Worm (Caenorhabditis elegans) whole organism, late embryonic: ENCODE data around the gene srd-39.

Experiments used
- C08G9.2 ChIP-seq: sonication (generic microtip); optimal IDR thresholded peaks from 2 replicates; lab custom pipeline; 2016; ENCODE audit warnings: mild to moderate bottlenecking, missing genetic modification characterization, moderate library complexity, missing compliant biosample characterization
- C38D4.7 ChIP-seq: fragments of 200-800 bp; sonication (Bioruptor generic); optimal IDR thresholded peaks from 2 replicates; lab custom pipeline; 2018; ENCODE audit warnings: mild to moderate bottlenecking, missing genetic modification characterization, moderate library complexity, missing compliant biosample characterization
- K09A11.1 ChIP-seq: sonication (generic microtip); optimal IDR thresholded peaks from 2 replicates; lab custom pipeline; 2017; ENCODE audit warnings: antibody characterized with exemption, mild to moderate bottlenecking, missing genetic modification characterization, missing compliant biosample characterization; ENCODE audit not compliant: insufficient read depth
- T23F11.4 ChIP-seq: fragments of 200-800 bp; sonication (Bioruptor generic); optimal IDR thresholded peaks from 2 replicates; lab custom pipeline; 2018; ENCODE audit warnings: mild to moderate bottlenecking, missing genetic modification characterization, missing compliant biosample characterization
- ahr-1 ChIP-seq: sonication (generic microtip); optimal IDR thresholded peaks from 2 replicates; lab custom pipeline; 2016; ENCODE audit warnings: missing genetic modification characterization, missing compliant biosample characterization
- ama-1 ChIP-seq: fragments of 150-350 bp; optimal IDR thresholded peaks from 2 replicates; lab custom pipeline; 2014
- ceh-19 ChIP-seq: fragments of 200-800 bp; sonication (Bioruptor generic); optimal IDR thresholded peaks from 2 replicates; lab custom pipeline; 2018; ENCODE audit warnings: mild to moderate bottlenecking, missing genetic modification characterization, missing compliant biosample characterization
- ceh-2 ChIP-seq: sonication (generic microtip); optimal IDR thresholded peaks from 2 replicates; lab custom pipeline; 2016; ENCODE audit warnings: missing genotype, missing genetic modification characterization, missing compliant biosample characterization
- ceh-30 ChIP-seq: fragments of 150-350 bp; optimal IDR thresholded peaks from 2 replicates; lab custom pipeline; 2014; ENCODE audit warnings: missing biosample characterization, missing genetic modification characterization
- ceh-31 ChIP-seq: sonication (generic microtip); optimal IDR thresholded peaks from 2 replicates; lab custom pipeline; 2016; ENCODE audit warnings: missing genetic modification characterization, missing compliant biosample characterization
- ceh-34 ChIP-seq: sonication (generic microtip); optimal IDR thresholded peaks from 2 replicates; lab custom pipeline; 2016; ENCODE audit warnings: mild to moderate bottlenecking, missing genetic modification characterization, missing compliant biosample characterization
- ceh-48 ChIP-seq: sonication (generic microtip); optimal IDR thresholded peaks from 2 replicates; lab custom pipeline; 2016; ENCODE audit warnings: missing genetic modification characterization, inconsistent platforms, missing compliant biosample characterization
- ceh-6 ChIP-seq: fragments of 200-800 bp; sonication (Bioruptor generic); optimal IDR thresholded peaks from 2 replicates; lab custom pipeline; 2018; ENCODE audit warnings: mild to moderate bottlenecking, missing genetic modification characterization, missing compliant biosample characterization
- che-1 ChIP-seq: sonication (generic microtip); optimal IDR thresholded peaks from 2 replicates; lab custom pipeline; 2016; ENCODE audit warnings: mild to moderate bottlenecking, missing genetic modification characterization, missing compliant biosample characterization
- dmd-4 ChIP-seq: sonication (generic microtip); optimal IDR thresholded peaks from 2 replicates; lab custom pipeline; 2016; ENCODE audit warnings: borderline replicate concordance, missing genetic modification characterization, missing compliant biosample characterization
- elt-2 ChIP-seq: sonication (generic microtip); optimal IDR thresholded peaks from 2 replicates; lab custom pipeline; 2016; ENCODE audit warnings: missing genetic modification reagents, missing genetic modification characterization, missing compliant biosample characterization
- fax-1 ChIP-seq: sonication (generic microtip); optimal IDR thresholded peaks from 2 replicates; lab custom pipeline; 2016; ENCODE audit warnings: missing genotype, missing genetic modification characterization, missing compliant biosample characterization
- fkh-10 ChIP-seq: fragments of 150-350 bp; optimal IDR thresholded peaks from 2 replicates; lab custom pipeline; 2014; ENCODE audit warnings: missing biosample characterization, missing genetic modification reagents, missing genetic modification characterization
- gmeb-2 ChIP-seq: sonication (generic microtip); optimal IDR thresholded peaks from 2 replicates; lab custom pipeline; 2016; ENCODE audit warnings: missing genetic modification characterization, inconsistent platforms, missing compliant biosample characterization
- hlh-13 ChIP-seq: fragments of 200-800 bp; sonication (Bioruptor generic); optimal IDR thresholded peaks from 2 replicates; lab custom pipeline; 2018; ENCODE audit warnings: mild to moderate bottlenecking, missing genetic modification characterization, missing compliant biosample characterization
- hlh-15 ChIP-seq: sonication (generic microtip); optimal IDR thresholded peaks from 2 replicates; lab custom pipeline; 2016; ENCODE audit warnings: missing genetic modification characterization, missing compliant biosample characterization
- hlh-30 ChIP-seq: sonication (generic microtip); optimal IDR thresholded peaks from 2 replicates; lab custom pipeline; 2017; ENCODE audit warnings: antibody characterized with exemption, missing genetic modification characterization, missing compliant biosample characterization; ENCODE audit not compliant: insufficient read depth
- lim-6 ChIP-seq: sonication (generic microtip); optimal IDR thresholded peaks from 2 replicates; lab custom pipeline; 2016; ENCODE audit warnings: missing genetic modification characterization, missing compliant biosample characterization
- madf-2 ChIP-seq: sonication (generic microtip); optimal IDR thresholded peaks from 2 replicates; lab custom pipeline; 2017; ENCODE audit warnings: missing genetic modification characterization, missing compliant biosample characterization
- mec-3 ChIP-seq: sonication (generic microtip); optimal IDR thresholded peaks from 2 replicates; lab custom pipeline; 2016; ENCODE audit warnings: borderline replicate concordance, missing genetic modification characterization, missing compliant biosample characterization
- nfya-1 ChIP-seq: sonication (generic microtip); optimal IDR thresholded peaks from 2 replicates; lab custom pipeline; 2017; ENCODE audit warnings: missing genetic modification characterization, mild to moderate bottlenecking, missing compliant biosample characterization, antibody characterized with exemption, moderate library complexity
- nhr-11 ChIP-seq: fragments of 150-350 bp; optimal IDR thresholded peaks from 2 replicates; lab custom pipeline; 2014; ENCODE audit warnings: missing biosample characterization, missing genetic modification characterization
- npax-4 ChIP-seq: sonication (generic microtip); optimal IDR thresholded peaks from 2 replicates; lab custom pipeline; 2016; ENCODE audit warnings: missing genetic modification characterization, missing compliant biosample characterization
- pag-3 ChIP-seq: sonication (generic microtip); optimal IDR thresholded peaks from 2 replicates; lab custom pipeline; 2016; ENCODE audit warnings: missing compliant biosample characterization, missing genetic modification characterization, borderline replicate concordance
- pat-9 ChIP-seq: fragments of 200-800 bp; sonication (Bioruptor generic); optimal IDR thresholded peaks from 2 replicates; lab custom pipeline; 2018; ENCODE audit warnings: mild to moderate bottlenecking, missing genetic modification characterization, moderate library complexity, missing compliant biosample characterization
- pha-2 ChIP-seq: sonication (generic microtip); optimal IDR thresholded peaks from 2 replicates; lab custom pipeline; 2017; ENCODE audit warnings: mild to moderate bottlenecking, missing genetic modification characterization, missing compliant biosample characterization
- pqm-1 ChIP-seq: sonication (generic microtip); optimal IDR thresholded peaks from 2 replicates; lab custom pipeline; 2016; ENCODE audit warnings: missing genetic modification characterization, missing compliant biosample characterization
- pros-1 ChIP-seq: fragments of 150-350 bp; optimal IDR thresholded peaks from 2 replicates; lab custom pipeline; 2014; ENCODE audit warnings: missing biosample characterization, missing genetic modification reagents, missing genetic modification characterization
- ref-2 ChIP-seq: sonication (generic microtip); optimal IDR thresholded peaks from 2 replicates; lab custom pipeline; 2016; ENCODE audit warnings: missing genetic modification characterization, missing compliant biosample characterization
- rnt-1 ChIP-seq: sonication (generic microtip); optimal IDR thresholded peaks from 2 replicates; lab custom pipeline; 2016; ENCODE audit warnings: missing genetic modification characterization, missing compliant biosample characterization
- sox-4 ChIP-seq: sonication (generic microtip); optimal IDR thresholded peaks from 2 replicates; lab custom pipeline; 2017; ENCODE audit warnings: mild to moderate bottlenecking, missing genetic modification characterization, inconsistent platforms, missing compliant biosample characterization
- syd-9 ChIP-seq: sonication (generic microtip); optimal IDR thresholded peaks from 2 replicates; lab custom pipeline; 2016; ENCODE audit warnings: mild to moderate bottlenecking, missing genetic modification characterization, moderate library complexity, missing compliant biosample characterization
- unc-42 ChIP-seq: sonication (generic microtip); optimal IDR thresholded peaks from 2 replicates; lab custom pipeline; 2016; ENCODE audit warnings: missing genotype, missing genetic modification characterization, missing compliant biosample characterization
- unc-55 ChIP-seq: sonication (generic microtip); optimal IDR thresholded peaks from 2 replicates; lab custom pipeline; 2017; ENCODE audit warnings: missing biosample characterization, missing genetic modification reagents, missing genetic modification characterization
- ztf-16 ChIP-seq: sonication (generic microtip); optimal IDR thresholded peaks from 2 replicates; lab custom pipeline; 2017; ENCODE audit warnings: missing genetic modification characterization, missing compliant biosample characterization

Gene srd-39

DNA sequence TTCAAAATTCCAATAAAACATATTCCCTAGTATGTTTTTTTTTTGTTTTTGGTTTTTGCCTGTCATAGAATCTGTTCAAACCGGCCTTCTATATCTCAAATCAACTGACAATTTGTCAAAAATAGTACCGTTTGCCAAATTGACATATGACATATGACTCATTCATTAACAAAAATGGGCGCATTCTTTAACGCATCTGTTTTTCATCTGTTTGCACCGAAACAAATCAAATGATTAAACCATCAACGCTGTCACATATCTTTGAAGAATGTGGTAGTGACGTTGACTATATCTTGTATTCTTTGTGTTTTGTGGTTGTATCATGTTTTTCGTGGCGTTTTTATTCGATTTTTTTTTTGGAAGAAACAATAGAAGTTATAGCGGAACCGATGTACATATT, 14.7 kb upstream of the srd-39 start:
- TF ChIP-seq ceh-31 (tag; lab: Kevin White, UChicago) = no peak
- no peak for TF ChIP-seq fkh-10 (GFP tag; lab: Kevin White, UChicago)
- TF ChIP-seq, all 69 proteins: peak for 0

DNA sequence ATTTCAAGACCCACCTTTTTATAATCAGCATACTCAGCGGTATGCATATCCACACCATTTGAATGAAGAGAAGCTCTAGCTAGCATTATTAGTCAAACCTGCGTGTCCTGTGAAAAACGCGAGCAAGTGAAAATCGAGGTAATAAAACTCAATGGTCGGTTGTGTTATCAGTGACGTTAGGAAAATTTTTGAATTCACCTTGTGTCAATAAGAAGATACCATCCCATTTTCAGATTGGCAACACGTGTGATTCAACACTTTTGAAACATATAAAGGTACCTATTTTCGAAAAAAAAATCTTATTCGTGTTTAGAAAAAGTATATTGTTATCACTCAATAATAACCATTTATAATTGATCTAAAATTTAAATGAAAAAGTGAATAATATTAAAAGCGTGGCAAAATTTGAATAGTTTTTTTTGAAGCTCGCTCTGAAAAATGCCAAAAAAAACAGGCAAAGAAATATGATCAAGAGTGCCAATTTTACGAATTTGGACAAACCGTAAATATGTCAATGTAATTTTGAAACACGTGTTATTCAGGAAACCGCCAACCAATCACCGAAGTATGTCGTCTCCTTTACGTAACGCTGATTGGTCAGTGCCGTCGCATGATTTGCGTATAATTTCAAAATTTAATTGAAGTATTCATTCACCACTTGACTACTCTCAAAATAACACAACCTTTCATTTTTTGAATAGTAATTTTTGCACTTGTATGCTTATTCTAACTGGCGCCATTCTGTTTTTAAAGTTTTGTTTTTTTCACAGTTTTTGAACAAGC, 11.4 kb upstream of the srd-39 start, which contains the start of gene F46G10.1:
F46G10.1 (minus strand) TSS at position 115 of the 783 bp plus-strand sequence.
- TF ChIP-seq pha-2 (tag; lab: Kevin White, UChicago) (no peak), pag-3 (no peak), nfya-1 (tag; lab: Kevin White, UChicago) (peak; percentile 30), hlh-15 (no peak)

DNA sequence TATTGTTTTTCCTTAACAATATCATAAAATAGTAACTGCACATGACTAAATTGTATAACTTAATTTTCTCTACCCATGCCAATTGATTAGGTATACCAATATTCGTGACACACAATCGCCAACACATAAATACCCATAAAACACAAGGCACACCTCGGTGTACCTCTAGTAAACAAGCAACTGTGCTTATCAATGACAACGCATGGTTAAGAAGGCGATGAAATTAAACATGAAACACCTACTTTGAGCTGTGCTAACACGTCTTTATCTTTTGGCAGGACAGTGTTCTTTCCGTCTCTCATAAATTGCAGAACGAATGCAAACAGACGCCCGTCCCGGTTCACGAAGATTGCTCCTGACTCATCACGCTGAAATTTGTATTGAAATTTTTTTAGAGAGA, 10.4 kb upstream of the srd-39 start:
- TF ChIP-seq ceh-30 (tag; lab: Kevin White, UChicago) = no peak
- TF ChIP-seq hlh-30 (tag; lab: Kevin White, UChicago) = no peak
- TF ChIP-seq elt-2 (tag; lab: Kevin White, UChicago) = peak; percentile 40

DNA sequence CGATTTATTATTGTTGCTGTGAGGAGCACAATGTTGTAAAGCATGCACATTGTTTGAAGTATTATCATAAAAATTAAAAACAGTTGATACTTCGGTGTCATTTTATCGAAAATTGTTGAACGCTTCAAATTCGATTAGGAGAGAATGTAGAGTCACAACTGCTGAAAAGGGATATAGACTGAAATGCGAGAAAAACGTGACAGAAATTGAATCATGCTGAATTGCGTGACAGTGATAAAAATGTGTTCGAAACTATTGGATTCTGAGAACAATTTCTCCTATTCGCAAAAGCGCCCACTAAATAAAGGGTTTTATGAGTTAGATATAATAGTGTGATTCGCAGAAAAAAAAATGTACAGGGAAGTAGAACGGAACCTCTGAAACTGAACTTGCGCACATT, 8.3 kb upstream of the srd-39 start, which contains the start of gene srxa-8:
srxa-8 (minus strand) TSS at position 101 of the 400 bp plus-strand sequence.
- TF ChIP-seq npax-4 (no peak), T23F11.4 (no peak), C38D4.7 (GFP tag; lab: Kevin White, UChicago) (no peak), lim-6 (no peak)

DNA sequence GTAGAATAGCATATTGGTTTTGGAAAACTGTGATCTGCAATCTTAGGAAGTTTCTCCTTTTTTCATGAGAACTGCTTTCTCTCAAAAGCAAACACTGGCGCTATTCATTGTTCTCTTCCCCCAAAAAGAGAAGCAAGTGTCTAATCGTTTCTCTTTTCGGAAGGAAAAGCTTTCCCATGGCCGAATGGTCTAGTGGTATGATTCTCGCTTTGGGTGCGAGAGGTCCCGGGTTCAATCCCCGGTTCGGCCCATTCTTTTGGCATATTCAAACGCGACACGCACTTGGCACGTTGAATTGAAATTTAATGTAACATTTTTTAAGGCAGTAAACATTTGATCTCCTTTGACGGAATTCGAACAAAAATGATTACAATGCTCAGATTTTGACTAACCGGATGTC, 7.4 kb upstream of the srd-39 start:
- TF ChIP-seq madf-2 (tag; lab: Kevin White, UChicago) = no peak
- TF ChIP-seq ref-2 = no peak
- no peak for TF ChIP-seq ceh-6
- TF ChIP-seq pha-2 (tag; lab: Kevin White, UChicago) = no peak
- TF ChIP-seq ceh-34 (tag; lab: Kevin White, UChicago) = no peak
- no peak for TF ChIP-seq hlh-13 (GFP tag; lab: Kevin White, UChicago)
- TF ChIP-seq gmeb-2 (tag; lab: Kevin White, UChicago) = no peak
- no peak for TF ChIP-seq unc-55
- TF ChIP-seq C08G9.2 (tag; lab: Kevin White, UChicago) = no peak
- no peak for TF ChIP-seq pag-3
- no peak for TF ChIP-seq nhr-11 (tag; lab: Kevin White, UChicago)
- TF ChIP-seq pqm-1 = no peak

DNA sequence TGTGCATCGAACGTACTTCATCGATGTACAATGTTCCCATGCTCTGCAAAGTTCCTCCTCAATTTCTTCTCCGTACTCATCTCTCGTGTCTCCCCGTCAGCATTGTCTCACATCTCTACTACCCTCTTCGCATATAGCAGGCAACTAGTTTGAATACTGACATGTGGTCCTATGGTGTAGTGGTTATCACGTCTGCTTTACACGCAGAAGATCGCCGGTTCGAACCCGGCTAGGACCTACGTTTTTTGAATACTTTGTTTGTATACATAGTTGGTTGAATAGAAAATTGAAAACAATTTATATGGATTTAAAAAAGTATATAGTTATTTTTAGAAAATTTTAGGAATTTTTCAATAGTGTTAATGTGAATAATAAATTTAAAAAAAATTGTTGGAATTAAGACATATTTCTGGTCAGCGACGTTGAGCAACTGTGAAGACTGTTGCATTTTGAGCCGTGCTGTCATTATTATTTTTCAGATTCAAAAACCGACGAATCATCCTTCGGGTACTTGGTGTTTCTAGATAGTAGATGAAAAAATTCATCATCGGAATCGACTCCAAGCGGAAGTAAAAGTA, 6.6 kb upstream of the srd-39 start:
- TF ChIP-seq pqm-1 = peak; percentile 53
- peak; percentile 83 for TF ChIP-seq ceh-2
- peak; percentile 82 for TF ChIP-seq hlh-13 (GFP tag; lab: Kevin White, UChicago)
- peak; percentile 91 for TF ChIP-seq che-1 (tag; lab: Kevin White, UChicago)
- peak; percentile 86 for TF ChIP-seq ahr-1 (tag; lab: Kevin White, UChicago)
- peak; percentile 93 for TF ChIP-seq pat-9 (tag; lab: Kevin White, UChicago)
- TF ChIP-seq npax-4 = peak; percentile 91
- peak; percentile 80 for TF ChIP-seq ceh-48 (tag; lab: Kevin White, UChicago)
- TF ChIP-seq ceh-30 (tag; lab: Kevin White, UChicago) = peak; percentile 54
- TF ChIP-seq K09A11.1 (tag; lab: Kevin White, UChicago) = peak; percentile 83
- peak; percentile 90 for TF ChIP-seq ceh-19 (GFP tag; lab: Kevin White, UChicago)
- TF ChIP-seq rnt-1 (tag; lab: Kevin White, UChicago) = peak; percentile 80
- TF ChIP-seq syd-9 (tag; lab: Kevin White, UChicago) = peak; percentile 89
- TF ChIP-seq mec-3 = no peak
- peak; percentile 68 for TF ChIP-seq unc-42 (tag; lab: Kevin White, UChicago)
- TF ChIP-seq unc-55 = peak; percentile 62
- TF ChIP-seq pha-2 (tag; lab: Kevin White, UChicago) = peak; percentile 84
- TF ChIP-seq dmd-4 (tag; lab: Kevin White, UChicago) = peak; percentile 89
- peak; percentile 66 for TF ChIP-seq pros-1 (tag; lab: Kevin White, UChicago)
- TF ChIP-seq ama-1 = no peak
- TF ChIP-seq sox-4 (tag; lab: Kevin White, UChicago) = peak; percentile 89
- peak; percentile 64 for TF ChIP-seq lim-6
- TF ChIP-seq ztf-16 (tag; lab: Kevin White, UChicago) = peak; percentile 88
- TF ChIP-seq fax-1 (tag; lab: Kevin White, UChicago) = peak; percentile 87
